Worm (Caenorhabditis elegans): ENCODE measurements around the gene F13D2.1.
A peak's percentile ranks its signal among the peaks of the same experiment; 100 is the strongest.

Gene F13D2.1

ce11 chrX:11211360-11211759 is 21.9 kb upstream of the F13D2.1 start:
- TF ChIP-seq nhr-12 (tag; optimal IDR thresholded peaks at IDR 0.05) (no peak), aha-1 (tag; optimal IDR thresholded peaks at IDR 0.05) (no peak), nhr-76 (tag; optimal IDR thresholded peaks at IDR 0.05) (no peak), efl-1 (optimal IDR thresholded peaks at IDR 0.05) (no peak), efl-1 (GFP tag; optimal IDR thresholded peaks at IDR 0.05 in 1 of 2) (no peak), alr-1 (tag; optimal IDR thresholded peaks at IDR 0.05; ENCODE audit: borderline replicate concordance) (no peak), fkh-8 (tag; optimal IDR thresholded peaks at IDR 0.05) (no peak), unc-30 (tag; optimal IDR thresholded peaks at IDR 0.05) (no peak), F16B12.6 (tag; optimal IDR thresholded peaks at IDR 0.05) (no peak), elt-3 (tag; optimal IDR thresholded peaks at IDR 0.05) (no peak), tlp-1 (tag; optimal IDR thresholded peaks at IDR 0.05) (no peak), vab-15 (tag; optimal IDR thresholded peaks at IDR 0.05) (no peak), sup-37 (GFP tag; optimal IDR thresholded peaks at IDR 0.05) (no peak)

DNA sequence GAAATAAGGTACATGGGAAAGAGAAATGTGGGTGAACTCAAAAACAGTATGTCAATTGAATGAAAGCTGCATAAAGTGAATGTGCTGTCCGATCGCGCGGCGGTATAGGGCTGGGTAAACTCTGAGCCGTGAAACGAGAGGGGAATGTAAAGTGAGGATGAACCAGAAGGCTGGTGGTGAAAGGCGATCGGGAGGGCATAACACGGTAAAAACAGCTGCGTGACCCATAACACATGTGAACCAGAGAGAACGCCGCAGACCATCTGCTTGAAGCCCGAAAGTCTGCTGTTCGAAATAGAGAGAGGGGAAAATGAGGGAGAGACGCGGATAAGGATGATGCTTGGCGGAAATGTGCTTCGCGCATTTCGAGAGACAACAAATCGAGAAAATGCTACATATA is 21.0 kb upstream of the F13D2.1 start:
- TF ChIP-seq ztf-11 (tag; optimal IDR thresholded peaks at IDR 0.05): no peak
- TF ChIP-seq aly-2 (tag; optimal IDR thresholded peaks at IDR 0.05): no peak
- TF ChIP-seq irx-1 (tag; optimal IDR thresholded peaks at IDR 0.05): no peak
- TF ChIP-seq isw-1 (GFP tag; IDR thresholded peaks at IDR 0.05): no peak
- no peak for TF ChIP-seq lsy-2 (tag; optimal IDR thresholded peaks at IDR 0.05)
- TF ChIP-seq fkh-4 (tag; optimal IDR thresholded peaks at IDR 0.05; ENCODE audit: borderline replicate concordance): no peak
- TF ChIP-seq ztf-4 (tag; optimal IDR thresholded peaks at IDR 0.05): no peak
- TF ChIP-seq nhr-20 (tag; optimal IDR thresholded peaks at IDR 0.05): no peak
- no peak for TF ChIP-seq nhr-76 (tag; optimal IDR thresholded peaks at IDR 0.05)
- TF ChIP-seq mab-9 (GFP tag; IDR thresholded peaks at IDR 0.05): no peak
- TF ChIP-seq ceh-63 (GFP tag; optimal IDR thresholded peaks at IDR 0.05): no peak
- TF ChIP-seq sup-37 (GFP tag; optimal IDR thresholded peaks at IDR 0.05): no peak
- TF ChIP-seq jun-1 (tag; optimal IDR thresholded peaks at IDR 0.05): no peak
- TF ChIP-seq unc-86 (tag; optimal IDR thresholded peaks at IDR 0.05): no peak
- no peak for TF ChIP-seq aha-1 (tag; optimal IDR thresholded peaks at IDR 0.05)
- no peak for TF ChIP-seq nhr-28 (tag; optimal IDR thresholded peaks at IDR 0.05)
- no peak for TF ChIP-seq nhr-77 (tag; optimal IDR thresholded peaks at IDR 0.05)
- TF ChIP-seq ces-1 (GFP tag; optimal IDR thresholded peaks at IDR 0.05): no peak
- TF ChIP-seq ceh-82 (tag; optimal IDR thresholded peaks at IDR 0.05): no peak

ce11 chrX:11208788-11209187 is 19.4 kb upstream of the F13D2.1 start, which contains the start of gene C34F6.5:
TSS of gene C34F6.5 (minus strand) at chrX:11208888.
- TF ChIP-seq fkh-8 (tag; optimal IDR thresholded peaks at IDR 0.05): peak; percentile 4
- TF ChIP-seq dsc-1 (tag; optimal IDR thresholded peaks at IDR 0.05): no peak

DNA sequence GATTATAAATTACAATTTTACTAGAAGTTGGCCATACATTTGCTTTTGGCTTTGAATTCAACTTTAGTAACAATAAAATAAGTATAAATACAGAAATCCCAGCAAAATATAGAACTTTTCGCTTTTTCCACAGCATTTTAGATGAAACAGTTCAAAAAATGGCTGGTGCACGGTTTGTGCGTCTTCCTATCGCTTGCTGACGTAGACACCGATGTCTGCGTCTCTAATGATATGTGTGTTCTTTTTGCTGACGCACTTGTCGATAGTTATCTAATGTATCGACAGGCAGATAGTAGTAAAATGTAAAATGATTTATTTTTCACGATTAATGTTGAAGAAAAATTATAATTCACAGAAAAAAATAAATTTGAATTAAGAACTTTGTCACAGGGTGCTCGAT is 17.5 kb upstream of the F13D2.1 start, which contains the start of gene hst-2:
Gene hst-2, minus strand, starts transcription at position 203 of the 400 bp plus-strand sequence.
- TF ChIP-seq nhr-19 (GFP tag; conservative IDR thresholded peaks at IDR 0.05) (peak; percentile 94), fkh-4 (tag; optimal IDR thresholded peaks at IDR 0.05; ENCODE audit: borderline replicate concordance) (peak; percentile 57), unc-86 (tag; optimal IDR thresholded peaks at IDR 0.05) (peak; percentile 90), isw-1 (GFP tag; IDR thresholded peaks at IDR 0.05) (peak; percentile 81), egl-13 (tag; optimal IDR thresholded peaks at IDR 0.05) (peak; percentile 83), elt-3 (tag; optimal IDR thresholded peaks at IDR 0.05) (peak in 3 of 6 experiments; percentile 38 to 84 (median 84)), jun-1 (tag; optimal IDR thresholded peaks at IDR 0.05) (peak; percentile 90), tlp-1 (tag; optimal IDR thresholded peaks at IDR 0.05) (no peak), mep-1 (tag; optimal IDR thresholded peaks at IDR 0.05) (peak; percentile 99), fkh-8 (tag; optimal IDR thresholded peaks at IDR 0.05) (peak; percentile 76), ceh-82 (tag; optimal IDR thresholded peaks at IDR 0.05) (peak; percentile 82 to 88 (median 87)), efl-1 (optimal IDR thresholded peaks at IDR 0.05) (peak; percentile 82 to 84), efl-1 (GFP tag; optimal IDR thresholded peaks at IDR 0.05 in 1 of 2) (peak; percentile 68 to 97), snpc-4 (tag; optimal IDR thresholded peaks at IDR 0.05) (peak; percentile 71), xbp-1 (tag; optimal IDR thresholded peaks at IDR 0.05) (peak; percentile 93), tbx-2 (tag; optimal IDR thresholded peaks at IDR 0.05) (peak; percentile 97), unc-98 (GFP tag; IDR thresholded peaks at IDR 0.05) (no peak), nhr-71 (tag; optimal IDR thresholded peaks at IDR 0.05) (peak; percentile 97), pax-3 (tag; optimal IDR thresholded peaks at IDR 0.05) (peak; percentile 76), unc-130 (tag; optimal IDR thresholded peaks at IDR 0.05) (peak; percentile 96), C04F5.9 (tag; optimal IDR thresholded peaks at IDR 0.05) (peak; percentile 68), nhr-85 (tag) (peak; percentile 98), hpl-2 (GFP tag; optimal IDR thresholded peaks at IDR 0.05) (peak; percentile 80), blmp-1 (tag; optimal IDR thresholded peaks at IDR 0.05) (peak; percentile 83), sup-37 (GFP tag; optimal IDR thresholded peaks at IDR 0.05) (peak; percentile 86), ama-1 (optimal IDR thresholded peaks at IDR 0.05) (peak; percentile 1), elt-2 (tag; optimal IDR thresholded peaks at IDR 0.05) (peak; percentile 90), lir-3 (tag; optimal IDR thresholded peaks at IDR 0.05; ENCODE audit: poor library complexity) (peak; percentile 81), hlh-4 (tag; optimal IDR thresholded peaks at IDR 0.05) (no peak)

Measured in whole organism, L1 larva.